Fruit fly (Drosophila melanogaster): ENCODE measurements around the gene CG42467.

The CG42467 gene

dm6 chr2L:3655698-3656105, 45.4 kb upstream of the CG42467 start (continued):
- TF ChIP-seq insv (GFP tag; optimal IDR thresholded peaks at IDR 0.05) (peak; percentile 29 to 83), eve (GFP tag; optimal IDR thresholded peaks at IDR 0.05) (peak in 1 of 2 experiments; percentile 99), CG18764 (GFP tag; optimal IDR thresholded peaks at IDR 0.05) (peak; percentile 96), CG2199 (GFP tag; IDR thresholded peaks at IDR 0.05) (peak; percentile 91), Usf (GFP tag; optimal IDR thresholded peaks at IDR 0.05) (peak; percentile 97), fd3F (GFP tag; optimal IDR thresholded peaks at IDR 0.05) (peak; percentile 96), Max (GFP tag; optimal IDR thresholded peaks at IDR 0.05) (peak; percentile 96), Lpt (GFP tag; optimal IDR thresholded peaks at IDR 0.05) (no peak), CG3838 (GFP tag; optimal IDR thresholded peaks at IDR 0.05) (peak; percentile 88), amos (GFP tag; IDR thresholded peaks at IDR 0.05; ENCODE audit: partially characterized antibody) (no peak), CG10147 (GFP tag; optimal IDR thresholded peaks at IDR 0.05) (peak; percentile 98), esg (GFP tag; conservative IDR thresholded peaks at IDR 0.05) (peak; percentile 97), Oaz (GFP tag; IDR thresholded peaks at IDR 0.05) (peak; percentile 95), Nf-YC (tag; optimal IDR thresholded peaks at IDR 0.05) (peak; percentile 92), org-1 (GFP tag; optimal IDR thresholded peaks at IDR 0.05) (peak; percentile 99), gsb-n (tag; optimal IDR thresholded peaks at IDR 0.05) (peak; percentile 98), CG31365 (tag; optimal IDR thresholded peaks at IDR 0.05) (peak; percentile 93), zf30C (GFP tag; optimal IDR thresholded peaks at IDR 0.05) (peak; percentile 49), pb (GFP tag; optimal IDR thresholded peaks at IDR 0.05) (peak; percentile 97), sd (tag; optimal IDR thresholded peaks at IDR 0.05) (peak; percentile 95), D (optimal IDR thresholded peaks at IDR 0.05) (no peak), D (GFP tag; optimal IDR thresholded peaks at IDR 0.05) (peak; percentile 98), CG4328 (GFP tag; optimal IDR thresholded peaks at IDR 0.05) (peak; percentile 98), scrt (GFP tag; optimal IDR thresholded peaks at IDR 0.05) (peak; percentile 97), gt (GFP tag; IDR thresholded peaks at IDR 0.05) (peak; percentile 95), CG6854 (GFP tag; optimal IDR thresholded peaks at IDR 0.05) (peak; percentile 97), CG5245 (GFP tag; optimal IDR thresholded peaks at IDR 0.05) (peak; percentile 98)

dm6 chr2L:3656667-3657066, 44.4 kb upstream of the CG42467 start, which contains the start of gene for:
Gene for (minus strand): TSS chr2L:3656953.
- peak; percentile 9; the same call in 1 of the 2 replicates for TF ChIP-seq CG13287 (GFP tag; IDR thresholded peaks at IDR 0.05; ENCODE audit: partially characterized antibody)
- TF ChIP-seq chm (GFP tag; IDR thresholded peaks at IDR 0.05), result peak; percentile 75
- no peak for TF ChIP-seq hb (GFP tag; IDR thresholded peaks at IDR 0.05; ENCODE audit: partially characterized antibody)
- peak; percentile 20 for TF ChIP-seq lab (GFP tag; optimal IDR thresholded peaks at IDR 0.05)
- no peak for TF ChIP-seq hkb (optimal IDR thresholded peaks at IDR 0.05)
- no peak for TF ChIP-seq hkb (GFP tag; IDR thresholded peaks at IDR 0.05)
- TF ChIP-seq CG9727 (GFP tag; optimal IDR thresholded peaks at IDR 0.05), result no peak
- TF ChIP-seq CG12155 (GFP tag; optimal IDR thresholded peaks at IDR 0.05), result peak; percentile 93
- TF ChIP-seq vvl (GFP tag; IDR thresholded peaks at IDR 0.05), result peak; percentile 42; the same call in 1 of the 2 replicates
- no peak for TF ChIP-seq Poxn (GFP tag; IDR thresholded peaks at IDR 0.05)
- peak; percentile 6; the same call in 1 of the 3 replicates for TF ChIP-seq row (GFP tag; IDR thresholded peaks at IDR 0.05)
- TF ChIP-seq CG2678 (tag; optimal IDR thresholded peaks at IDR 0.05), result peak; percentile 21
- TF ChIP-seq stwl (tag; optimal IDR thresholded peaks at IDR 0.05), result no peak
- 0 out of 3 replicates have a peak, but pooled peaks have one; percentile 31 for TF ChIP-seq CG2199 (GFP tag; IDR thresholded peaks at IDR 0.05)
- peak; percentile 38; the same call in 1 of the 2 replicates for TF ChIP-seq CG42726 (GFP tag; IDR thresholded peaks at IDR 0.05; ENCODE audit: partially characterized antibody)
- TF ChIP-seq CG17612 (GFP tag; IDR thresholded peaks at IDR 0.05), result no peak
- TF ChIP-seq sd (tag; optimal IDR thresholded peaks at IDR 0.05), result peak; percentile 47
- TF ChIP-seq grn (GFP tag; optimal IDR thresholded peaks at IDR 0.05), result no peak
- TF ChIP-seq crc (GFP tag; optimal IDR thresholded peaks at IDR 0.05), result no peak
- peak; percentile 31 for TF ChIP-seq nom (GFP tag; optimal IDR thresholded peaks at IDR 0.05)
- no peak for TF ChIP-seq CG14667 (GFP tag; IDR thresholded peaks at IDR 0.05)
- peak; percentile 32 to 71 for TF ChIP-seq Trl (optimal IDR thresholded peaks at IDR 0.05)
- no peak for TF ChIP-seq Trl (GFP tag; optimal IDR thresholded peaks at IDR 0.05)
- peak; percentile 20 for TF ChIP-seq sens (GFP tag)
- TF ChIP-seq chinmo (GFP tag; IDR thresholded peaks at IDR 0.05; ENCODE audit: partially characterized antibody), result 0 out of 4 replicates have a peak, but pooled peaks have one; percentile 34
- peak; percentile 64 for TF ChIP-seq CG3163 (GFP tag; optimal IDR thresholded peaks at IDR 0.05)
- TF ChIP-seq ci (GFP tag; IDR thresholded peaks at IDR 0.05), result peak; percentile 17; the same call in 1 of the 3 replicates

Measured in whole organism, embryonic.